Fruit fly (Drosophila melanogaster): ENCODE measurements around the gene ppk5.

Gene ppk5

DNA sequence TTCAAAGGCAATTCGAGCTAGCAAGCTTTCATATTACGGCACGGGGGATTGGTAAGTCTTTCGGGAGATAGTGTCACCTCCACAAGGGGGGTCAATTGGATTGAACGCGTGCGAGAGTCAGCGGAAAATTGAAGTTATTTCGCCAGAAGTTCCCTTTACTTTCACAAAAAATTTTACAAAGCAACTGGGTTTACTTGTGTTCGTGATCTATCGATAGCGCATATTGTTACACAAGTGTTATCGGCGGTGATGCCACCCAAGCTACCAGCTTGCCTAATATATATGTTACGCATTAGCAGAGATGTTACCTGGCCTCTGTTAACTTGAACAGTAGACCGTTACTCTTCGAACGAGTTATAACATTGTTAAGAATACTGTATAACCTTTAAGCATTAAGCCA lies 20.3 kb downstream of the ppk5 start, which contains the start of gene Wnk (continued):
- TF ChIP-seq CG13296 (GFP tag; optimal IDR thresholded peaks at IDR 0.05) (no peak), slou (GFP tag; optimal IDR thresholded peaks at IDR 0.05) (no peak), CG5953 (GFP tag; IDR thresholded peaks at IDR 0.05) (no peak), toy (GFP tag; IDR thresholded peaks at IDR 0.05) (no peak), gem (tag; optimal IDR thresholded peaks at IDR 0.05) (no peak), row (GFP tag; IDR thresholded peaks at IDR 0.05) (no peak), CG10147 (GFP tag; optimal IDR thresholded peaks at IDR 0.05) (no peak), CG2116 (GFP tag; optimal IDR thresholded peaks at IDR 0.05) (peak; percentile 60), CG6791 (GFP tag; IDR thresholded peaks at IDR 0.05; ENCODE audit: partially characterized antibody) (peak; percentile 73), CG2875 (GFP tag; optimal IDR thresholded peaks at IDR 0.05) (no peak), CG11723 (GFP tag; optimal IDR thresholded peaks at IDR 0.05) (no peak), fru (optimal IDR thresholded peaks at IDR 0.05) (no peak), CG34224 (GFP tag; IDR thresholded peaks at IDR 0.05; ENCODE audit: partially characterized antibody) (peak; percentile 82), GATAe (GFP tag; conservative IDR thresholded peaks at IDR 0.05) (no peak), CG17829 (tag; optimal IDR thresholded peaks at IDR 0.05) (no peak), CG4707 (GFP tag; optimal IDR thresholded peaks at IDR 0.05) (no peak), D (optimal IDR thresholded peaks at IDR 0.05) (no peak), D (GFP tag; optimal IDR thresholded peaks at IDR 0.05) (no peak), fd64A (GFP tag; optimal IDR thresholded peaks at IDR 0.05) (no peak), Bdp1 (GFP tag; optimal IDR thresholded peaks at IDR 0.05) (no peak), Kr (GFP tag; optimal IDR thresholded peaks at IDR 0.05) (no peak), Ssrp (tag; optimal IDR thresholded peaks at IDR 0.05) (no peak), CG31441 (GFP tag; IDR thresholded peaks at IDR 0.05) (no peak), CG4820 (GFP tag; optimal IDR thresholded peaks at IDR 0.05) (no peak), onecut (GFP tag; IDR thresholded peaks at IDR 0.05) (no peak), tx (GFP tag; optimal IDR thresholded peaks at IDR 0.05) (no peak), inv (GFP tag; IDR thresholded peaks at IDR 0.05; ENCODE audit: partially characterized antibody) (peak; percentile 59), ewg (GFP tag; optimal IDR thresholded peaks at IDR 0.05) (no peak), Adf1 (GFP tag; IDR thresholded peaks at IDR 0.05) (no peak), CG8478 (optimal IDR thresholded peaks at IDR 0.05) (no peak), Usf (GFP tag; optimal IDR thresholded peaks at IDR 0.05) (no peak), CG15696 (tag; optimal IDR thresholded peaks at IDR 0.05) (no peak), CG3726 (GFP tag; IDR thresholded peaks at IDR 0.05) (no peak), CG2199 (GFP tag; IDR thresholded peaks at IDR 0.05) (no peak), Camta (GFP tag; optimal IDR thresholded peaks at IDR 0.05) (no peak), phol (tag; optimal IDR thresholded peaks at IDR 0.05) (no peak), Bgb (GFP tag; IDR thresholded peaks at IDR 0.05; ENCODE audit: partially characterized antibody) (peak; percentile 86), vvl (GFP tag; IDR thresholded peaks at IDR 0.05) (no peak), Ada2b (GFP tag; IDR thresholded peaks at IDR 0.05) (no peak), tin (GFP tag; optimal IDR thresholded peaks at IDR 0.05) (no peak), hkb (optimal IDR thresholded peaks at IDR 0.05) (no peak), hkb (GFP tag; IDR thresholded peaks at IDR 0.05) (no peak), cas (GFP tag; IDR thresholded peaks at IDR 0.05) (no peak), ind (GFP tag; optimal IDR thresholded peaks at IDR 0.05) (no peak), HmgD (GFP tag; optimal IDR thresholded peaks at IDR 0.05) (no peak), mirr (GFP tag; optimal IDR thresholded peaks at IDR 0.05) (no peak), ac (GFP tag; optimal IDR thresholded peaks at IDR 0.05) (no peak), Jarid2 (GFP tag; optimal IDR thresholded peaks at IDR 0.05) (no peak), kay (GFP tag; optimal IDR thresholded peaks at IDR 0.05) (no peak), CG14441 (GFP tag; IDR thresholded peaks at IDR 0.05) (no peak), CG10565 (GFP tag; optimal IDR thresholded peaks at IDR 0.05) (no peak), en (GFP tag; optimal IDR thresholded peaks at IDR 0.05) (no peak), Mes4 (GFP tag; optimal IDR thresholded peaks at IDR 0.05) (no peak), CG11456 (GFP tag; IDR thresholded peaks at IDR 0.05) (no peak)

All from whole organism, embryonic.